Worm (Caenorhabditis elegans): ENCODE measurements around the gene K08E7.5.
A peak's percentile ranks its signal among the peaks of the same experiment; 100 is the strongest.

Gene K08E7.5

ce11 chrIV:12605401-12605800, 32.2 kb downstream of the K08E7.5 start, which contains the start of gene Y55D9A.2 (continued):
- peak; percentile 35 for TF ChIP-seq lin-14 (GFP tag; optimal IDR thresholded peaks at IDR 0.05)
- no peak for TF ChIP-seq jun-1 (tag; optimal IDR thresholded peaks at IDR 0.05)
- TF ChIP-seq unc-86 (tag; optimal IDR thresholded peaks at IDR 0.05): no peak
- TF ChIP-seq zip-4 (GFP tag; optimal IDR thresholded peaks at IDR 0.05): no peak
- TF ChIP-seq ceh-88 (GFP tag; IDR thresholded peaks at IDR 0.05): no peak

ce11 chrIV:12614624-12615023, 41.5 kb downstream of the K08E7.5 start, which contains the start of gene efa-6:
TSS of gene efa-6 (minus strand) at chrIV:12614724.
- no peak for TF ChIP-seq zag-1 (tag; optimal IDR thresholded peaks at IDR 0.05)
- no peak for TF ChIP-seq nhr-71 (tag; optimal IDR thresholded peaks at IDR 0.05)
- no peak for TF ChIP-seq lin-14 (GFP tag; optimal IDR thresholded peaks at IDR 0.05)
- TF ChIP-seq nhr-28 (tag; optimal IDR thresholded peaks at IDR 0.05): no peak
- no peak for TF ChIP-seq fkh-4 (tag; optimal IDR thresholded peaks at IDR 0.05; ENCODE audit: borderline replicate concordance)
- TF ChIP-seq mef-2 (tag; optimal IDR thresholded peaks at IDR 0.05): no peak
- no peak for TF ChIP-seq aly-2 (tag; optimal IDR thresholded peaks at IDR 0.05)
- no peak for TF ChIP-seq swsn-7 (tag; optimal IDR thresholded peaks at IDR 0.05)
- TF ChIP-seq lir-3 (tag; optimal IDR thresholded peaks at IDR 0.05; ENCODE audit: poor library complexity): no peak
- TF ChIP-seq ztf-11 (tag; optimal IDR thresholded peaks at IDR 0.05): no peak
- no peak for TF ChIP-seq mab-9 (GFP tag; IDR thresholded peaks at IDR 0.05)
- TF ChIP-seq vab-15 (tag; optimal IDR thresholded peaks at IDR 0.05): no peak
- TF ChIP-seq efl-3 (GFP tag; optimal IDR thresholded peaks at IDR 0.05): no peak
- TF ChIP-seq zip-4 (GFP tag; optimal IDR thresholded peaks at IDR 0.05): no peak
- TF ChIP-seq lin-35 (GFP tag; optimal IDR thresholded peaks at IDR 0.05): no peak
- no peak for TF ChIP-seq pag-3 (tag; optimal IDR thresholded peaks at IDR 0.05; ENCODE audit: borderline replicate concordance, insufficient read depth)
- no peak for TF ChIP-seq unc-62 (GFP tag; optimal IDR thresholded peaks at IDR 0.05)
- TF ChIP-seq C04F5.9 (tag; optimal IDR thresholded peaks at IDR 0.05): no peak

ce11 chrIV:12615122-12615745, 42.1 kb downstream of the K08E7.5 start:
- no peak for TF ChIP-seq sox-4 (tag; optimal IDR thresholded peaks at IDR 0.05)
- TF ChIP-seq nhr-71 (tag; optimal IDR thresholded peaks at IDR 0.05): peak; percentile 37
- TF ChIP-seq rnt-1 (tag; optimal IDR thresholded peaks at IDR 0.05): peak; percentile 74
- no peak for TF ChIP-seq nhr-90 (tag; optimal IDR thresholded peaks at IDR 0.05; ENCODE audit: poor library complexity)
- TF ChIP-seq snu-23 (GFP tag; optimal IDR thresholded peaks at IDR 0.05): peak; percentile 9
- peak in 1 of 2 experiments; percentile 14 for TF ChIP-seq lsy-2 (tag; optimal IDR thresholded peaks at IDR 0.05)
- TF ChIP-seq lin-14 (GFP tag; optimal IDR thresholded peaks at IDR 0.05): peak; percentile 62

- TF ChIP-seq ceh-82 (tag; optimal IDR thresholded peaks at IDR 0.05) (peak in 1 of 3 experiments; percentile 8), dpl-1 (GFP tag; optimal IDR thresholded peaks at IDR 0.05) (peak in 1 of 3 experiments; percentile 5), efl-1 (optimal IDR thresholded peaks at IDR 0.05) (no peak), efl-1 (GFP tag; optimal IDR thresholded peaks at IDR 0.05 in 1 of 2) (peak in 1 of 2 experiments; percentile 39), fkh-8 (tag; optimal IDR thresholded peaks at IDR 0.05) (peak; percentile 3), pqm-1 (tag; optimal IDR thresholded peaks at IDR 0.05) (no peak), lin-14 (GFP tag; optimal IDR thresholded peaks at IDR 0.05) (peak; percentile 71), snu-23 (GFP tag; optimal IDR thresholded peaks at IDR 0.05) (peak; percentile 0), dsc-1 (tag; optimal IDR thresholded peaks at IDR 0.05) (no peak), tbx-2 (tag; optimal IDR thresholded peaks at IDR 0.05) (no peak)
Observed at ce11 chrIV:12616943-12617689, 43.9 kb downstream of the K08E7.5 start.
